Worm (Caenorhabditis elegans): ENCODE data around the gene F17C11.4.

The F17C11.4 gene

DNA sequence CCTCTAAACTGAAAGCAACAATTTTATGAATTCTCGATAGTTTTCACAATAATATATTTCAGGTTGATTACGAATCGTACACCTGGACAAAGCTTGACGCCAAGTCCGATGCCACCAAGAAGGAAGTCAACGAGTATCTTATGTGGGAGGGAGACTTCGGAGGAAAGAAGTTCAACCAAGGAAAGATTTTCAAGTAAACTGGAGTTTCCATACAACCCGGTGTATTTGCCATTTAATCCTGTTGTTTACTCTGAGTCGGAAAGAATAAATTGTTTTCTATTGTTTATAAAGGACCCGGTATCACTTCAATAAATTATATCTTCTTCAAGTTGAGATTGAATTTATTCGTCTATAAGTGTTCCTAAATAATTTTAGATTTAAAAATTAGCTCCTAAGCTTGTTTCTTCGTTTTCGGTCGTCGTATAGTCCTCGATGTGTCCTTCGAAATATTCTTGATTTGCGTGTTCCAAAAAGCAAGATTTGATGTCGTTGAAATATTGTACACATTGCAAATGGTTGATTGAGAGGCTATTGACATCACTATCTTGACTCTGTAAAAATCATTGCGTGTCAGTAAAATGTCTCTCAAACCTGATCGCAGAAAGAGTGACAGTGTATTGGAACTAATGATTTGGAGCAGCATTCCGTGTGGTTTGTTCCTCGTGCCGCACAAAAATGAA lies 16.1 kb downstream of the F17C11.4 start (continued):
- TF ChIP-seq Y48G9A.11 (GFP tag; IDR thresholded peaks at IDR 0.05) (0 out of 2 replicates have a peak, but pooled peaks have one; percentile 42), saeg-2 (GFP tag; IDR thresholded peaks at IDR 0.05) (0 out of 2 replicates have a peak, but pooled peaks have one; percentile 27), Y105C5A.15 (GFP tag; IDR thresholded peaks at IDR 0.05) (no peak), lir-3 (tag; optimal IDR thresholded peaks at IDR 0.05) (no peak), ceh-32 (tag; optimal IDR thresholded peaks at IDR 0.05; ENCODE audit: poor library complexity) (no peak), tra-1 (GFP tag; IDR thresholded peaks at IDR 0.05) (peak; percentile 89), unc-39 (tag; optimal IDR thresholded peaks at IDR 0.05) (no peak), nhr-10 (tag; optimal IDR thresholded peaks at IDR 0.05) (no peak), F49E8.2 (tag; optimal IDR thresholded peaks at IDR 0.05; ENCODE audit: borderline replicate concordance) (peak; percentile 32), mep-1 (tag; optimal IDR thresholded peaks at IDR 0.05) (no peak), hlh-11 (tag; optimal IDR thresholded peaks at IDR 0.05) (peak; percentile 74), daf-8 (GFP tag; IDR thresholded peaks at IDR 0.05) (no peak), php-3 (GFP tag; IDR thresholded peaks at IDR 0.05) (0 out of 2 replicates have a peak, but pooled peaks have one; percentile 27), ZK546.5 (tag; optimal IDR thresholded peaks at IDR 0.05) (no peak), hif-1 (tag; optimal IDR thresholded peaks at IDR 0.05) (no peak), ceh-20 (GFP tag; IDR thresholded peaks at IDR 0.05) (0 out of 2 replicates have a peak, but pooled peaks have one; percentile 14), ama-1 (optimal IDR thresholded peaks at IDR 0.05) (no peak), arid-1 (GFP tag; conservative IDR thresholded peaks at IDR 0.05) (no peak), pqm-1 (tag; optimal IDR thresholded peaks at IDR 0.05) (no peak), Y75B8A.6 (GFP tag; IDR thresholded peaks at IDR 0.05) (peak; percentile 60; the same call in 1 of the 2 replicates), F26F4.8 (GFP tag; conservative IDR thresholded peaks at IDR 0.05) (no peak), T20F7.1 (GFP tag; optimal IDR thresholded peaks at IDR 0.05) (peak; percentile 67), nhr-76 (tag; optimal IDR thresholded peaks at IDR 0.05) (no peak)

DNA sequence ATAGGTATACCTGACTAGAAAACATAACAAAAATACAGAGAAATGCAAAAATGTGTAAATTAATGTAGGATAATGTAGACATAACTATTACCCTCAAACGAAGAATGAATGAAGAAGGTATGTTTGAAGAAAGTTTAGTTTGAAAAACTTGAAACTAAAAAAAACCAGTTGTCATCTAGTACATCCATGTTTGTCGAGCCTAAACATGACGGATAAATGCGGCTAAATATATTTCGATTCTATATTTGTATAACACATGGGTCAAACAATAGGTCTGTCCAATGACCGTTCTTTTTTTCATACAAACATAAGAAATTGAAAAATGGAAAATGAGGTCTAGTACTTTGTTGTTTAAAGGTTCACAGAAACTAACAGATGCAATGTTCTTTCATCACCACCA lies 18.4 kb downstream of the F17C11.4 start, which contains the start of gene F17C11.22:
TSS of gene F17C11.22 (minus strand) at position 101 of the 400 bp plus-strand sequence.
- TF ChIP-seq zip-11 (GFP tag; IDR thresholded peaks at IDR 0.05) (no peak), unc-62 (GFP tag; optimal IDR thresholded peaks at IDR 0.05 in 1 of 2) (no peak), unc-62 (tag; optimal IDR thresholded peaks at IDR 0.05) (no peak), nhr-48 (tag; optimal IDR thresholded peaks at IDR 0.05) (no peak), F49E8.2 (tag; optimal IDR thresholded peaks at IDR 0.05; ENCODE audit: borderline replicate concordance) (no peak), ZK337.2 (GFP tag; IDR thresholded peaks at IDR 0.05) (no peak)

DNA sequence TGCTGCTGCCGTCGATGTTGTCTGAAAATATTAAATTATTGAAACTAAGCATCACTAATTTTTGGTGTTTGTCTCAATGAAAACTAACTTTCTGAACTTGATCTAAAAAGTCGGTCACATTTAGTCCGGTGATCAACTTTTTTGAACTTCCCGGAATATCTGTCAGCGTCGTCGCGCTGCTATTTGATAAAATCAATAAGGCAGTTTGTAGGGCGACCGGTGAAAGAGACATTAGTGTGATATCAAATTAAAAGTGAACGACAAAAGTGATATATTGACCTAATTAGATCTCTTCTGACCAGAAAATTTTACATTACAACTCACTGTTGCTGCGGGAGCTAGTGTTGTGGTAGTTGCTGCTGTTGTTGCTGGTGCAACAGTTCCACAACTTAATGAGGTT lies 19.3 kb downstream of the F17C11.4 start:
- TF ChIP-seq vab-7 (GFP tag; IDR thresholded peaks at IDR 0.05), result no peak
- no peak for TF ChIP-seq D1046.2 (GFP tag; IDR thresholded peaks at IDR 0.05)
- no peak for TF ChIP-seq duxl-1 (tag; optimal IDR thresholded peaks at IDR 0.05; ENCODE audit: poor library complexity)
- no peak for TF ChIP-seq hlh-11 (tag; optimal IDR thresholded peaks at IDR 0.05)
- no peak for TF ChIP-seq nhr-48 (tag; optimal IDR thresholded peaks at IDR 0.05)
- no peak for TF ChIP-seq zfp-3 (GFP tag; conservative IDR thresholded peaks at IDR 0.05)

DNA sequence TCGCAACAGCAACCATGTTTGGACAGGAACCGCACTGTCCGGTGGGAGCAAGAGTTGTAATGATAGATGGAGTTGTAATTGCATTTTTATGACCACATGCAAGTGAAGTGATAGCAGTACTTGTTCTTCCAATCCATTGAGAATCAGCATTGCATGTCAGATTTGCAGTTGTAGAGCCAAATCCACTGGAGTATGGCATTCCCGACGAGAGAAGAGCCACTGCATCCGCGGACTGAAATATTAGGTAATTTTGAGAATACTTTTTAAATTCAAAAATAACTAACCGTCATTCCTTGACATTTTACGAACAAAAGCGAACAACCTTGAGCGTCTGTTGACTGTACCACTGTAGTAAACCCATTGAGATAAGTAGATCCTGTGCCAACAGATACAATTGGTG lies 23.4 kb downstream of the F17C11.4 start:
- TF ChIP-seq unc-62 (GFP tag; optimal IDR thresholded peaks at IDR 0.05 in 1 of 2) (peak in 1 of 2 experiments; percentile 91), unc-62 (tag; optimal IDR thresholded peaks at IDR 0.05) (no peak), set-16 (GFP tag; IDR thresholded peaks at IDR 0.05) (no peak)

DNA sequence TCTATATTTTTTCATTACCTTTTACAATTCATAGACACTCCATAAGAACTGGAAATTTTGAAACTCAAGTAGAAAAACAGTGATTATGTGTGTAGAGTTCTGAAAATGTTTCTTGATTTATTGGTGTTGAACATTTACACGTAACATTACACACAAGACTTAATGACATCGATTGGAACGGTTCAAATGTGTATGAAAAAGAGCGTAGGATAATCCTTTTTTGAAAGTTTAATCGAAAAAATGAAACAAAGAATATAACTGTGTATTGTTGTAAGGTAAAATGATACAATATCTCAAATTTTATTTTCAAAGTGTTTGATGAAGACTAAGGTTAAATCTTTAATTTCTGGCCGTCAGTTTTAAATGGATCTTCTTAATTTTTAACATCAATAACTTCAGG lies 29.5 kb downstream of the F17C11.4 start, which contains the start of gene fig-1:
TSS of gene fig-1 (minus strand) at position 101 of the 400 bp plus-strand sequence.
- no peak for TF ChIP-seq php-3 (GFP tag; IDR thresholded peaks at IDR 0.05)
- TF ChIP-seq sdz-12 (GFP tag; optimal IDR thresholded peaks at IDR 0.05), result no peak
- no peak for TF ChIP-seq gei-8 (GFP tag; optimal IDR thresholded peaks at IDR 0.05)
- TF ChIP-seq dmd-8 (GFP tag; IDR thresholded peaks at IDR 0.05), result no peak
- TF ChIP-seq lin-1 (GFP tag; IDR thresholded peaks at IDR 0.05), result no peak
- no peak for TF ChIP-seq hif-1 (tag; optimal IDR thresholded peaks at IDR 0.05)
- no peak for TF ChIP-seq zag-1 (tag; optimal IDR thresholded peaks at IDR 0.05)
- TF ChIP-seq ZK337.2 (GFP tag; IDR thresholded peaks at IDR 0.05), result no peak
- TF ChIP-seq ceh-28 (tag; optimal IDR thresholded peaks at IDR 0.05), result no peak
- TF ChIP-seq T20F7.1 (GFP tag; optimal IDR thresholded peaks at IDR 0.05), result no peak
- TF ChIP-seq ztf-11 (tag; optimal IDR thresholded peaks at IDR 0.05), result no peak
- TF ChIP-seq snpc-4 (tag; optimal IDR thresholded peaks at IDR 0.05), result no peak
- no peak for TF ChIP-seq nhr-102 (tag; optimal IDR thresholded peaks at IDR 0.05)

Data from whole organism, L4 larva.